Fruit fly (Drosophila melanogaster) whole organism, embryonic: ENCODE measurements around the gene CG9664.

Experiments used
- B-H2 ChIP-seq: fragments of 200-800 bp; sonication (Bioruptor generic); optimal IDR thresholded peaks from 2 replicates; lab custom pipeline; 2018; ENCODE audit warnings: missing biosample characterization, mild to moderate bottlenecking, missing genetic modification characterization
- CG10959 ChIP-seq: fragments of 200-800 bp; sonication (Bioruptor generic); IDR thresholded peaks from 2 replicates; pipeline ENCODE4 v1.3.6; 2022; ENCODE audit warnings: missing biosample characterization, missing genetic modification characterization
- CG1603 ChIP-seq: fragments of 200-800 bp; sonication (Bioruptor generic); optimal IDR thresholded peaks from 2 replicates; lab custom pipeline; 2019; ENCODE audit warnings: missing biosample characterization, mild to moderate bottlenecking, missing genetic modification characterization, moderate library complexity
- CG16813 ChIP-seq: fragments of 200-800 bp; sonication (Bioruptor generic); IDR thresholded peaks from 3 replicates; pipeline ENCODE4 v1.3.6; 2022; ENCODE audit warnings: missing biosample characterization, missing genetic modification characterization; ENCODE audit not compliant: partially characterized antibody
- CG17359 ChIP-seq: fragments of 200-800 bp; sonication (Bioruptor generic); optimal IDR thresholded peaks from 3 replicates; lab custom pipeline; 2018; ENCODE audit warnings: missing biosample characterization, mild to moderate bottlenecking, missing genetic modification characterization, moderate library complexity
- CG17612 ChIP-seq: fragments of 200-800 bp; sonication (Bioruptor generic); IDR thresholded peaks from 2 replicates; pipeline ENCODE4 v1.3.6; 2022; ENCODE audit warnings: missing biosample characterization, missing genetic modification characterization
- CG1792 ChIP-seq: fragments of 200-800 bp; sonication (Bioruptor generic); optimal IDR thresholded peaks from 2 replicates; lab custom pipeline; 2016; ENCODE audit warnings: missing biosample characterization, missing genetic modification characterization
- CG2116 ChIP-seq: fragments of 200-800 bp; sonication (Bioruptor generic); optimal IDR thresholded peaks from 3 replicates; lab custom pipeline; 2018; ENCODE audit warnings: missing biosample characterization, mild to moderate bottlenecking, missing genetic modification characterization
- CG2712 ChIP-seq: fragments of 200-800 bp; optimal IDR thresholded peaks from 3 replicates; lab custom pipeline; 2019; ENCODE audit warnings: missing biosample characterization, mild to moderate bottlenecking, missing genetic modification characterization, moderate library complexity
- CG2875 ChIP-seq: fragments of 200-800 bp; sonication (Bioruptor generic); optimal IDR thresholded peaks from 2 replicates; lab custom pipeline; 2017; ENCODE audit warnings: missing biosample characterization, mild to moderate bottlenecking, missing genetic modification characterization, missing genetic modification reagents
- CG2889 ChIP-seq: fragments of 200-800 bp; sonication (Bioruptor generic); IDR thresholded peaks from 3 replicates; pipeline ENCODE4 v1.3.6; 2022; ENCODE audit warnings: missing biosample characterization, missing genetic modification characterization
- CG31365 ChIP-seq: fragments of 200-800 bp; sonication (Bioruptor generic); optimal IDR thresholded peaks from 2 replicates; lab custom pipeline; 2018; ENCODE audit warnings: missing biosample characterization, mild to moderate bottlenecking, missing genetic modification characterization
- CG32767 ChIP-seq: fragments of 200-800 bp; sonication (Bioruptor generic); IDR thresholded peaks from 2 replicates; pipeline ENCODE4 v1.3.6; 2022; ENCODE audit warnings: missing biosample characterization, missing genetic modification characterization
- CG3995 ChIP-seq: fragments of 200-800 bp; sonication (Bioruptor generic); optimal IDR thresholded peaks from 3 replicates; lab custom pipeline; 2016; ENCODE audit warnings: missing biosample characterization, missing genetic modification characterization
- CG4282 ChIP-seq: fragments of 200-800 bp; sonication (Bioruptor generic); optimal IDR thresholded peaks from 2 replicates; lab custom pipeline; 2016; ENCODE audit warnings: missing biosample characterization, missing genetic modification characterization
- CG4360 ChIP-seq: fragments of 200-800 bp; sonication (Bioruptor generic); IDR thresholded peaks from 2 replicates; pipeline ENCODE4 v1.3.6; 2022; ENCODE audit warnings: missing biosample characterization, missing genetic modification characterization
- CG5245 ChIP-seq: fragments of 200-800 bp; sonication (Bioruptor generic); optimal IDR thresholded peaks from 3 replicates; lab custom pipeline; 2016; ENCODE audit warnings: missing biosample characterization, missing genetic modification characterization
- CG9215 ChIP-seq: fragments of 200-800 bp; sonication (Bioruptor generic); IDR thresholded peaks from 2 replicates; pipeline ENCODE4 v1.3.6; 2022; ENCODE audit warnings: missing biosample characterization, missing genetic modification characterization
- D19A ChIP-seq: fragments of 200-800 bp; optimal IDR thresholded peaks from 3 replicates; lab custom pipeline; 2019; ENCODE audit warnings: missing biosample characterization, mild to moderate bottlenecking, missing genetic modification characterization, moderate library complexity
- D19B ChIP-seq: fragments of 200-800 bp; sonication (Bioruptor generic); optimal IDR thresholded peaks from 2 replicates; lab custom pipeline; 2017; ENCODE audit warnings: missing biosample characterization, mild to moderate bottlenecking, missing genetic modification characterization
- E2f1 ChIP-seq: fragments of 200-800 bp; sonication (Bioruptor generic); IDR thresholded peaks from 2 replicates; pipeline ENCODE4 v1.3.6; 2022; ENCODE audit warnings: missing biosample characterization, missing genetic modification characterization
- Fer1 ChIP-seq: fragments of 200-800 bp; sonication (Bioruptor generic); optimal IDR thresholded peaks from 2 replicates; lab custom pipeline; 2017; ENCODE audit warnings: missing biosample characterization, mild to moderate bottlenecking, missing genetic modification characterization
- Fer3 ChIP-seq: fragments of 200-800 bp; sonication (Bioruptor generic); optimal IDR thresholded peaks from 2 replicates; lab custom pipeline; 2018; ENCODE audit warnings: missing biosample characterization, mild to moderate bottlenecking, missing genetic modification characterization, moderate library complexity
- HLH54F ChIP-seq: fragments of 200-800 bp; sonication (Bioruptor generic); optimal IDR thresholded peaks from 3 replicates; lab custom pipeline; 2016; ENCODE audit warnings: missing biosample characterization, missing genetic modification characterization
- Hand ChIP-seq: fragments of 200-800 bp; sonication (Bioruptor generic); optimal IDR thresholded peaks from 2 replicates; lab custom pipeline; 2017; ENCODE audit warnings: mild to moderate bottlenecking, missing biosample characterization, missing genetic modification reagents, missing genetic modification characterization
- Hey ChIP-seq: fragments of 200-800 bp; sonication (Bioruptor generic); optimal IDR thresholded peaks from 3 replicates; lab custom pipeline; 2018; ENCODE audit warnings: missing biosample characterization, mild to moderate bottlenecking, missing genetic modification characterization
- MBD-R2 ChIP-seq: fragments of 200-800 bp; sonication (Bioruptor generic); IDR thresholded peaks from 2 replicates; pipeline ENCODE4 v1.3.6; 2022; ENCODE audit warnings: missing biosample characterization, missing genetic modification characterization
- MESR4 ChIP-seq: fragments of 200-800 bp; sonication (Bioruptor generic); optimal IDR thresholded peaks from 2 replicates; lab custom pipeline; 2018; ENCODE audit warnings: missing biosample characterization, mild to moderate bottlenecking, missing genetic modification characterization, moderate library complexity
- Nf-YA ChIP-seq: fragments of 200-800 bp; sonication (Bioruptor generic); IDR thresholded peaks from 2 replicates; pipeline ENCODE4 v1.3.6; 2022; ENCODE audit warnings: missing biosample characterization, missing genetic modification characterization
- Nf-YB ChIP-seq: fragments of 200-800 bp; sonication (Bioruptor generic); optimal IDR thresholded peaks from 3 replicates; lab custom pipeline; 2019; ENCODE audit warnings: missing biosample characterization, mild to moderate bottlenecking, missing genetic modification characterization, moderate library complexity
- Scr ChIP-seq: fragments of 200-800 bp; sonication (Bioruptor generic); IDR thresholded peaks from 2 replicates; pipeline ENCODE4 v1.3.6; 2022; ENCODE audit warnings: missing biosample characterization, missing genetic modification characterization; ENCODE audit not compliant: partially characterized antibody
- ara ChIP-seq: fragments of 200-800 bp; sonication (Bioruptor generic); IDR thresholded peaks from 2 replicates; pipeline ENCODE4 v1.3.6; 2022; ENCODE audit warnings: missing biosample characterization, missing genetic modification characterization
- dm ChIP-seq: fragments of 200-800 bp; sonication (Bioruptor generic); optimal IDR thresholded peaks from 3 replicates; lab custom pipeline; 2016; ENCODE audit warnings: missing biosample characterization, missing genetic modification characterization
- ham ChIP-seq: fragments of 200-800 bp; sonication (Bioruptor generic); IDR thresholded peaks from 2 replicates; pipeline ENCODE4 v1.3.6; 2022; ENCODE audit warnings: missing biosample characterization, missing genetic modification characterization
- hkb ChIP-seq, 2 experiments: fragments of 200-800 bp in 1 of 2; fragments of >200 bp in 1 of 2; sonication (Bioruptor generic) in 1 of 2; IDR thresholded peaks in 1 of 2; optimal IDR thresholded peaks in 1 of 2; 2 replicates each; pipeline versions ENCODE4 v1.3.6 to Lab custom; 2017 to 2022; ENCODE audit warnings: missing biosample characterization in 1 of 2, missing genetic modification characterization in 1 of 2
- klu ChIP-seq: fragments of 200-800 bp; sonication (Bioruptor generic); IDR thresholded peaks from 2 replicates; pipeline ENCODE4 v1.3.6; 2022; ENCODE audit warnings: missing biosample characterization, missing genetic modification characterization
- lab ChIP-seq: fragments of 200-800 bp; sonication (Bioruptor generic); optimal IDR thresholded peaks from 3 replicates; lab custom pipeline; 2017; ENCODE audit warnings: missing biosample characterization, missing genetic modification characterization, mild to moderate bottlenecking, moderate library complexity, missing genetic modification reagents
- nerfin-1 ChIP-seq: fragments of 200-800 bp; sonication (Bioruptor generic); optimal IDR thresholded peaks from 3 replicates; lab custom pipeline; 2019; ENCODE audit warnings: missing biosample characterization, mild to moderate bottlenecking, missing genetic modification characterization, moderate library complexity
- odd ChIP-seq: fragments of 200-800 bp; sonication (Bioruptor generic); optimal IDR thresholded peaks from 2 replicates; lab custom pipeline; 2017; ENCODE audit warnings: missing biosample characterization, mild to moderate bottlenecking, missing genetic modification characterization
- pum ChIP-seq: fragments of 200-800 bp; sonication (Bioruptor generic); optimal IDR thresholded peaks from 2 replicates; lab custom pipeline; 2016; ENCODE audit warnings: missing biosample characterization, missing genetic modification characterization
- pzg ChIP-seq: fragments of 200-800 bp; sonication (Bioruptor generic); optimal IDR thresholded peaks from 3 replicates; lab custom pipeline; 2018; ENCODE audit warnings: missing biosample characterization, mild to moderate bottlenecking, missing genetic modification characterization, moderate library complexity
- sd ChIP-seq: fragments of 200-800 bp; sonication (Bioruptor generic); optimal IDR thresholded peaks from 3 replicates; lab custom pipeline; 2018; ENCODE audit warnings: missing biosample characterization, mild to moderate bottlenecking, missing genetic modification characterization, moderate library complexity
- sisA ChIP-seq: fragments of 200-800 bp; sonication (Bioruptor generic); IDR thresholded peaks from 2 replicates; pipeline ENCODE4 v1.3.6; 2022; ENCODE audit warnings: missing biosample characterization, missing genetic modification characterization
- tio ChIP-seq: fragments of 200-800 bp; sonication (Bioruptor generic); optimal IDR thresholded peaks from 2 replicates; lab custom pipeline; 2017; ENCODE audit warnings: missing biosample characterization, missing genetic modification characterization, inconsistent platforms
- toy ChIP-seq: fragments of 200-800 bp; sonication (Bioruptor generic); IDR thresholded peaks from 2 replicates; pipeline ENCODE4 v1.3.6; 2022; ENCODE audit warnings: missing biosample characterization, missing genetic modification characterization
- vfl ChIP-seq: fragments of 200-800 bp; sonication (Bioruptor generic); optimal IDR thresholded peaks from 2 replicates; lab custom pipeline; 2016; ENCODE audit warnings: missing biosample characterization, missing genetic modification characterization
- zf30C ChIP-seq: fragments of 200-800 bp; sonication (Bioruptor generic); optimal IDR thresholded peaks from 3 replicates; lab custom pipeline; 2018; ENCODE audit warnings: missing biosample characterization, mild to moderate bottlenecking, missing genetic modification characterization
- zfh1 ChIP-seq: fragments of 200-800 bp; sonication (Bioruptor generic); IDR thresholded peaks from 3 replicates; pipeline ENCODE4 v1.3.6; 2022; ENCODE audit warnings: missing biosample characterization, missing genetic modification characterization

The CG9664 gene

dm6 chr2L:3301755-3302499 is 7.4 kb upstream of the CG9664 start (continued):
- TF ChIP-seq CG2875 (GFP tag; lab: Kevin White, UChicago) (peak; percentile 99), CG17612 (peak; percentile 99), CG4360 (GFP tag; lab: Robert Waterston, UW) (peak; percentile 99), ham (peak; percentile 99), Hand (GFP tag; lab: Kevin White, UChicago) (peak; percentile 100), toy (peak; percentile 99), hkb (optimal IDR thresholded peaks at IDR 0.05; lab: Kevin White, UChicago) (peak; percentile 61), hkb (GFP tag; IDR thresholded peaks at IDR 0.05; lab: Robert Waterston, UW) (peak; percentile 99), CG5245 (GFP tag; lab: Kevin White, UChicago) (peak; percentile 99), CG1792 (GFP tag; lab: Kevin White, UChicago) (peak; percentile 99), vfl (peak; percentile 99), nerfin-1 (tag; lab: Kevin White, UChicago) (peak; percentile 99), ara (peak; percentile 99), D19B (GFP tag; lab: Kevin White, UChicago) (peak; percentile 98), pzg (GFP tag; lab: Kevin White, UChicago) (peak; percentile 64), CG16813 (GFP tag; lab: Robert Waterston, UW) (no peak), zfh1 (GFP tag; lab: Robert Waterston, UW) (peak; percentile 99), klu (GFP tag; lab: Robert Waterston, UW) (peak; percentile 99), HLH54F (GFP tag; lab: Kevin White, UChicago) (peak; percentile 100), MESR4 (peak; percentile 95), pum (GFP tag; lab: Kevin White, UChicago) (peak; percentile 99), Scr (GFP tag; lab: Robert Waterston, UW) (peak; percentile 36; the same call in 1 of the 2 replicates), sisA (GFP tag; lab: Robert Waterston, UW) (peak; percentile 99), CG17359 (peak; percentile 100), CG4282 (GFP tag; lab: Kevin White, UChicago) (peak; percentile 99), CG2116 (GFP tag; lab: Kevin White, UChicago) (peak; percentile 90), D19A (tag; lab: Kevin White, UChicago) (peak; percentile 98), Fer1 (GFP tag; lab: Kevin White, UChicago) (peak; percentile 100), CG9215 (GFP tag; lab: Robert Waterston, UW) (peak; percentile 99), Nf-YA (GFP tag; lab: Robert Waterston, UW) (peak; percentile 94), Nf-YB (GFP tag; lab: Kevin White, UChicago) (peak; percentile 91), zf30C (GFP tag; lab: Kevin White, UChicago) (peak; percentile 75), CG2889 (peak; percentile 99), CG2712 (peak; percentile 99), dm (peak; percentile 100), E2f1 (GFP tag; lab: Robert Waterston, UW) (peak; percentile 99), CG1603 (tag; lab: Kevin White, UChicago) (peak; percentile 99), odd (peak; percentile 100), MBD-R2 (GFP tag; lab: Robert Waterston, UW) (peak; percentile 100), Fer3 (tag; lab: Kevin White, UChicago) (peak; percentile 100), B-H2 (GFP tag; lab: Kevin White, UChicago) (peak; percentile 100), CG10959 (peak; percentile 99), CG31365 (tag; lab: Kevin White, UChicago) (peak; percentile 96), tio (GFP tag; lab: Kevin White, UChicago) (peak; percentile 99), sd (tag; lab: Kevin White, UChicago) (peak; percentile 99), CG32767 (peak; percentile 99), lab (GFP tag; lab: Kevin White, UChicago) (peak; percentile 100), Hey (tag; lab: Kevin White, UChicago) (peak; percentile 99), CG3995 (GFP tag; lab: Kevin White, UChicago) (peak; percentile 90)
